Worm (Caenorhabditis elegans): ENCODE results near the gene F31F4.11.

The F31F4.11 gene

DNA sequence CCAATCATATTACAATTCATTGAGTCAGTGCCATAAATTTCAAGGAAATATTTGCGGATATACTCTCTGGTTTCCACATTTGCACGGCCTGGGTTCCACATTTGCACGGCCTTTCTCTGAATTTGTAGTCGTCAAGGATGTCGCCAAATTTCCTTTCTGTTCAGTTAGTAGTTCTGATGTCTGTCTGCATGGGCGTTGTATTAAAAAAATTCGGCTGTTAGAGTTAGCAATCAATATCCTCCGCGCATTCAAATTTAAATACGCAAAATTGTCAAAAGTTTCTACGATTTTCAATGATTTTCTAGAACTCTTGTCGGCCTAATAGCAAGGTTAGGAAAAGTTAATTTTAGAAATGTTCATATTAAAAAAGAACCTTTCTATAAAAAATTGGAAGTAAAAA is 31.7 kb upstream of the F31F4.11 start, which contains the start of gene srj-52:
Gene srj-52, minus strand, starts transcription at position 101 of the 400 bp plus-strand sequence.
- TF ChIP-seq flt-1 (GFP tag; IDR thresholded peaks at IDR 0.05) = no peak
- no peak for TF ChIP-seq sea-1 (GFP tag; conservative IDR thresholded peaks at IDR 0.05)
- TF ChIP-seq ets-7 (tag; optimal IDR thresholded peaks at IDR 0.05) = no peak
- no peak for TF ChIP-seq tbx-11 (GFP tag; IDR thresholded peaks at IDR 0.05)

DNA sequence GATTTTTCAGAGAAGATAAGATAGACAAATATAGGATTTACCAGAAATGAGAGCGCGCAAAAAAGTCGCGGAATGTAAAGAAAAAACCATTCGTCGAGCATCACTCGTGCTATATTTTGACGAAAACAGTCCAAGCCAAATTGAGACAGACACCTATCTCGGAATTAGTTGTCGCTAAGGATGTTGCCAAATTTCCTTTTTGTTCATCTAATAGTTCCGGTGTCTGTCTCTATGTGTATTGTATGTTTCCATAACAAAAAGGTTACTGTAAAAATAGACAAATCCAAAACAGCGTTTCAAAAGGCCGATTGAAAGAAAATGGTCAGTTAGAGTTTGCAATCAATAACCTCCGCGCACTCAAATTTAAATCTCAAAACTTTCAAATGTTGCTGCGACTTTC is 30.4 kb upstream of the F31F4.11 start, which contains the start of gene srj-53:
Gene srj-53, minus strand, starts transcription at position 101 of the 400 bp plus-strand sequence.
- no peak for TF ChIP-seq tbx-11 (GFP tag; IDR thresholded peaks at IDR 0.05)
- TF ChIP-seq ama-1 (optimal IDR thresholded peaks at IDR 0.05) = no peak
- TF ChIP-seq F13C5.2 (tag; optimal IDR thresholded peaks at IDR 0.05) = no peak
- no peak for TF ChIP-seq pes-1 (GFP tag; IDR thresholded peaks at IDR 0.05)
- TF ChIP-seq tra-4 (tag; optimal IDR thresholded peaks at IDR 0.05) = no peak
- no peak for TF ChIP-seq aly-1 (tag; optimal IDR thresholded peaks at IDR 0.05)

DNA sequence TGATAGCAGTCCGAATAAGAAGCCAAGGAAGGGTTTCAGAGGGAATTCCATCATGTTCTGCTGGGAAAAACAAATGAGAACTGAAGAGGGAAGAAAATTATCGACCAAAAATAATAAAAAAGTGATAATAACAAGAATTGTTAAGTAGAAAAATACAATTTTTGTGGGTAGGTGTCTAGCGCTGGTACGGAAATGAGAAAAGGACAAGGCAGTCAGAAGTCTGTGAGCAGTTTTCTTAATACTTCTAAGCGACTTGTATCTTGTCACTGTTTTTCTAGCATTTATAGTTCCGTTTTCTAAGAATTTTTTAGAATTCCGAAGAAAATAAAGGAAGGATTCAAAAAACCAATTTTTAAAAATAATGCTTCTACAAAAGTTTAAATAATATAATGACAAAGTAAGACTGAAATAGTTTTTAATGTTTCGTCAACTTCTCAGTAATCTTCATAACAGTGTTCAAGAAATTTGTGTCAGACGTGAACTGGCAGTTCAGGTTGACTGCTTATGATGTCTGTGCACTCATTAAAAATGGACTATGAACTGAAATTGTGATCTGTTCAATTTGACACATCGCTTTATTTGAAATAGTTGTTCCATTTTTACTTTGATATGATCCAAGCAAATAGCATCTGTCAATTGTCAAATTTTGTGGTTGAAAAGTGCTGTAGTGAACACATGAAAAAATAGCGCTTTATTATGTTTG is 28.6 kb upstream of the F31F4.11 start, which contains the start of gene srx-4:
Gene srx-4, minus strand, starts transcription at position 51 of the 703 bp plus-strand sequence.
- TF ChIP-seq sea-1 (GFP tag; conservative IDR thresholded peaks at IDR 0.05) (no peak), hmbx-1 (tag; optimal IDR thresholded peaks at IDR 0.05) (no peak), B0310.2 (tag; optimal IDR thresholded peaks at IDR 0.05) (no peak), ama-1 (optimal IDR thresholded peaks at IDR 0.05) (no peak), scrt-1 (GFP tag; IDR thresholded peaks at IDR 0.05) (no peak), flt-1 (GFP tag; IDR thresholded peaks at IDR 0.05) (no peak), tbx-11 (GFP tag; IDR thresholded peaks at IDR 0.05) (no peak), ceh-13 (GFP tag; optimal IDR thresholded peaks at IDR 0.05) (no peak), hnd-1 (tag; optimal IDR thresholded peaks at IDR 0.05) (no peak), aly-1 (tag; optimal IDR thresholded peaks at IDR 0.05) (no peak), tra-4 (tag; optimal IDR thresholded peaks at IDR 0.05) (no peak), ceh-36 (tag; optimal IDR thresholded peaks at IDR 0.05) (no peak), pes-1 (GFP tag; IDR thresholded peaks at IDR 0.05) (no peak), hmg-4 (GFP tag; optimal IDR thresholded peaks at IDR 0.05) (no peak), ets-7 (tag; optimal IDR thresholded peaks at IDR 0.05) (no peak)

DNA sequence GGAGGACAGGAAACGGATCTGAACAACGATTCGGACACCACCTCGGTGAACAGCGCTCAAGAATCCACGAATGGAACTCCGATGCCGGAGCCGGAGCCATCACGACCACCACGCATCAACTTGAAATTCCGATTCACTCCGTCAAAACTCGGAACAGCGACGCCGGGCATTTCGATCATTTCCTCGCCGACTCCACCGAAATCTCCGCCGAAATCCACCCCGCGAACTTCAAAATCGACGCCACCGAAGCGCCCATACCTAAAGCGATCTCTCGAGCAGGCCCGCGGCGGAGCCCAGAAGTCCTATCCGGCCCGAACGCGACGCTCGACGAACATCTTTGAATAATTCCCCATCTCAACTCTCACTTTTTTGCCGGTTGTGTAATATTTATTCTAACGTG is 25.3 kb upstream of the F31F4.11 start:
- TF ChIP-seq tra-4 (tag; optimal IDR thresholded peaks at IDR 0.05) (no peak), flt-1 (GFP tag; IDR thresholded peaks at IDR 0.05) (no peak), ets-7 (tag; optimal IDR thresholded peaks at IDR 0.05) (no peak), hmbx-1 (tag; optimal IDR thresholded peaks at IDR 0.05) (no peak), aly-1 (tag; optimal IDR thresholded peaks at IDR 0.05) (no peak), pes-1 (GFP tag; IDR thresholded peaks at IDR 0.05) (no peak), tbx-11 (GFP tag; IDR thresholded peaks at IDR 0.05) (no peak), sea-1 (GFP tag; conservative IDR thresholded peaks at IDR 0.05) (no peak), hmg-4 (GFP tag; optimal IDR thresholded peaks at IDR 0.05) (no peak), F13C5.2 (tag; optimal IDR thresholded peaks at IDR 0.05) (no peak), ama-1 (optimal IDR thresholded peaks at IDR 0.05) (no peak), ceh-36 (tag; optimal IDR thresholded peaks at IDR 0.05) (no peak), hnd-1 (tag; optimal IDR thresholded peaks at IDR 0.05) (no peak), tbx-37 (GFP tag; conservative IDR thresholded peaks at IDR 0.05) (no peak), ceh-13 (GFP tag; optimal IDR thresholded peaks at IDR 0.05) (no peak), B0310.2 (tag; optimal IDR thresholded peaks at IDR 0.05) (no peak)

DNA sequence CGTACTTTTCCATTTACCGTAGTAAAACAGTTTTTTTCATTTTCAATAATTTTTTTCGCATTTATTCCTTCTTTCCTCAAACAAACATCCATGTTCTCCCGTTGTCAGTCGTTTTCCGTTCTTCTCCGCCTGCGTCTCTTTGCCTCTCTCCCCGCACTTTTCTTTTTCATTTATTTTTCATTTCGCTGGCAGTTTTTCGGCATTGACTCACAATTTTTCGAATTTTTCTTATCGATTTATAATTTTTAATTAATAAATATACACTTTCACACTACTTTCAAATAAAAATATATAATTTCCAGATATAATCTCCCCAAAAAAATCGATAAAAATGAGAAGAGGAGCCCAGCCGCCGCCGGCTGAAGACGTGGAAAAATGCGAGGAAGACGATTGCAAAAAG is 23.1 kb upstream of the F31F4.11 start, which contains the start of gene H25P19.1:
Gene H25P19.1, plus strand, starts transcription at position 301 of the 400 bp plus-strand sequence.
- TF ChIP-seq flt-1 (GFP tag; IDR thresholded peaks at IDR 0.05) (no peak), scrt-1 (GFP tag; IDR thresholded peaks at IDR 0.05) (no peak), tbx-11 (GFP tag; IDR thresholded peaks at IDR 0.05) (no peak), ets-7 (tag; optimal IDR thresholded peaks at IDR 0.05) (no peak), hnd-1 (tag; optimal IDR thresholded peaks at IDR 0.05) (no peak), hmbx-1 (tag; optimal IDR thresholded peaks at IDR 0.05) (no peak), ceh-13 (GFP tag; optimal IDR thresholded peaks at IDR 0.05) (no peak), tra-4 (tag; optimal IDR thresholded peaks at IDR 0.05) (no peak), tbx-37 (GFP tag; conservative IDR thresholded peaks at IDR 0.05) (no peak)

DNA sequence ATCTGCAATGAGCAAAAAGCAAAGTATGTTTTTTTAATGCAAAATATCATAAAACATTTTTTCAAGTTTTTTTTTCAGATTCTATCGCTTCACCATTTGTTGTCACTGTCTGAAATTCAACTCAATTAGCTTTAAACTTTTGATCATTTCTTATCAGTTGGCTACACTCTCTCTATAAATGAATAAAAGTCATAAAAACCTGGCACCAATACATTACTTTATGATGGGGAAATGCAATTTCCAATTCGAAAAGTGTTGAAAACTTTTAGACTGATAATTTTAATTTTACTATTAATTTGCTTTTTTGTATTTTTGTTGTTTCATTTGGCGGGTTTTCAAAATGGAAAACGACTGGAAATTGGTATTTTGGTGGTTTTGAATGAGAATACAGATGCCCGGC is 19.6 kb upstream of the F31F4.11 start, which contains the start of gene F31F4.1:
Gene F31F4.1, plus strand, starts transcription at position 203 of the 400 bp plus-strand sequence.
- TF ChIP-seq sea-1 (GFP tag; conservative IDR thresholded peaks at IDR 0.05) = no peak
- no peak for TF ChIP-seq hmbx-1 (tag; optimal IDR thresholded peaks at IDR 0.05)
- no peak for TF ChIP-seq tra-4 (tag; optimal IDR thresholded peaks at IDR 0.05)
- TF ChIP-seq F13C5.2 (tag; optimal IDR thresholded peaks at IDR 0.05) = no peak
- no peak for TF ChIP-seq ceh-36 (tag; optimal IDR thresholded peaks at IDR 0.05)
- TF ChIP-seq flt-1 (GFP tag; IDR thresholded peaks at IDR 0.05) = no peak
- TF ChIP-seq tbx-11 (GFP tag; IDR thresholded peaks at IDR 0.05) = no peak
- TF ChIP-seq ceh-13 (GFP tag; optimal IDR thresholded peaks at IDR 0.05) = no peak
- TF ChIP-seq ets-7 (tag; optimal IDR thresholded peaks at IDR 0.05) = no peak
- TF ChIP-seq hmg-4 (GFP tag; optimal IDR thresholded peaks at IDR 0.05) = no peak
- TF ChIP-seq pes-1 (GFP tag; IDR thresholded peaks at IDR 0.05) = no peak

DNA sequence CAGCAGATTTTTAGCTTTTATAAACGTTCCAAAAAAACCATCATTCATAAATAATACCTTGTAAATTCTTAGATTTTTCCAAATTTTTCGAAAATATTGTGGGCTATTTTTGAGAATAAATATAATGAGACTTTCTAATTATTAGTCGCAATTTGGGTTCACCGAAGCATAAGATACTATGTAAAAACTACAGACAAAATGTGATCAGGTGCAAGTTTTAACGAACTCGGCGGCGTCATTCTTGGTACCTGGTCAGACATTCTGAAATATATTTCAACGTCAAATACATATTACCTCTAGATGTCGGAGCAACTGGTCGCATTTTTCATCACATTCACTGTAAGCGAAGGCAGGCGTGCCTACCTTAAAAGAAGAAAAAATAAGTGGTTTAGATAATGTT is 17.8 kb upstream of the F31F4.11 start, which contains the start of gene srx-23:
Gene srx-23, plus strand, starts transcription at position 301 of the 400 bp plus-strand sequence.
- TF ChIP-seq ama-1 (optimal IDR thresholded peaks at IDR 0.05) (no peak), aly-1 (tag; optimal IDR thresholded peaks at IDR 0.05) (no peak)

DNA sequence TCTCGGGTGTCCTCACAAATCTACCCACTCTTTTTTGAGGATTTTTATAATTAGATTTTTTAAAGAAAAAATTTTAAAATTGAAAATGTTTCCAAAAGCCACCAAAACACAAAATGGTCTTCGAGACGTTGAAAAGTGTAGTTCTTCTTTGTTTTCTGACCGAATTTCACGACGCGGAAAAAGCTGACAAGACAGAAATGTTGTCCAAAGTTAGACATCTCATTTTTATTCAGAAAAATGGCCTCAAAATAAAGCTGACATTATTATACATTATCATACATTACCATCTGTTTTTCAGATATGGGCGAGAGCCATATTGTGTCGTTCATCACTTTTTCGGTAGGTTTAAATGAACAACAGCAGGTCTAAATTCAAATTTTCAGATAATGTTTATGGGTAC is 15.4 kb upstream of the F31F4.11 start, which contains the start of gene srx-22:
Gene srx-22, plus strand, starts transcription at position 301 of the 400 bp plus-strand sequence.
- no peak for TF ChIP-seq pes-1 (GFP tag; IDR thresholded peaks at IDR 0.05)
- TF ChIP-seq ceh-36 (tag; optimal IDR thresholded peaks at IDR 0.05) = no peak
- TF ChIP-seq tbx-11 (GFP tag; IDR thresholded peaks at IDR 0.05) = no peak
- no peak for TF ChIP-seq scrt-1 (GFP tag; IDR thresholded peaks at IDR 0.05)
- no peak for TF ChIP-seq hmg-4 (GFP tag; optimal IDR thresholded peaks at IDR 0.05)
- no peak for TF ChIP-seq aly-1 (tag; optimal IDR thresholded peaks at IDR 0.05)
- no peak for TF ChIP-seq ets-7 (tag; optimal IDR thresholded peaks at IDR 0.05)
- TF ChIP-seq tbx-37 (GFP tag; conservative IDR thresholded peaks at IDR 0.05) = no peak
- no peak for TF ChIP-seq B0310.2 (tag; optimal IDR thresholded peaks at IDR 0.05)
- TF ChIP-seq F13C5.2 (tag; optimal IDR thresholded peaks at IDR 0.05) = no peak
- no peak for TF ChIP-seq flt-1 (GFP tag; IDR thresholded peaks at IDR 0.05)
- TF ChIP-seq hnd-1 (tag; optimal IDR thresholded peaks at IDR 0.05) = no peak
- no peak for TF ChIP-seq tra-4 (tag; optimal IDR thresholded peaks at IDR 0.05)
- TF ChIP-seq sea-1 (GFP tag; conservative IDR thresholded peaks at IDR 0.05) = no peak
